Worm (Caenorhabditis elegans): ENCODE data around the gene spp-21.

- TF ChIP-seq sem-4 (tag; optimal IDR thresholded peaks at IDR 0.05), result no peak
- no peak for TF ChIP-seq alr-1 (tag; optimal IDR thresholded peaks at IDR 0.05)
Observed at ce11 chrX:11509547-11509946, 19.6 kb downstream of the spp-21 start.
